Fruit fly (Drosophila melanogaster) whole organism, embryonic: ENCODE measurements around the gene Lcp65Ag2.
A peak's percentile ranks its signal among the peaks of the same experiment; 100 is the strongest.

Experiments
- B-H2 ChIP-seq: fragments of 200-800 bp; sonication (Bioruptor generic); optimal IDR thresholded peaks from 2 replicates; lab custom pipeline; 2018; ENCODE audit warnings: missing biosample characterization, mild to moderate bottlenecking, missing genetic modification characterization
- CG10274 ChIP-seq: fragments of 200-800 bp; sonication (Bioruptor generic); optimal IDR thresholded peaks from 3 replicates; lab custom pipeline; 2017; ENCODE audit warnings: missing biosample characterization, mild to moderate bottlenecking, missing genetic modification characterization
- CG14965 ChIP-seq: fragments of 200-800 bp; sonication (Bioruptor generic); optimal IDR thresholded peaks from 2 replicates; lab custom pipeline; 2016; ENCODE audit warnings: missing biosample characterization, missing genetic modification characterization, borderline replicate concordance
- CG1529 ChIP-seq: fragments of 200-800 bp; sonication (Bioruptor generic); optimal IDR thresholded peaks from 3 replicates; lab custom pipeline; 2018; ENCODE audit warnings: missing biosample characterization, missing genetic modification characterization
- CG18011 ChIP-seq: fragments of 200-800 bp; sonication (Bioruptor generic); optimal IDR thresholded peaks from 2 replicates; lab custom pipeline; 2017; ENCODE audit warnings: missing biosample characterization, missing genetic modification characterization, mild to moderate bottlenecking, moderate library complexity, missing genotype
- CG18262 ChIP-seq: fragments of 200-800 bp; optimal IDR thresholded peaks from 3 replicates; lab custom pipeline; 2019; ENCODE audit warnings: missing biosample characterization, mild to moderate bottlenecking, missing genetic modification characterization, moderate library complexity
- CG3281 ChIP-seq: fragments of 200-800 bp; sonication (Bioruptor generic); optimal IDR thresholded peaks from 3 replicates; lab custom pipeline; 2017; ENCODE audit warnings: missing biosample characterization, mild to moderate bottlenecking, missing genetic modification characterization
- CG34376 ChIP-seq: fragments of 200-800 bp; sonication (Bioruptor generic); optimal IDR thresholded peaks from 2 replicates; lab custom pipeline; 2018; ENCODE audit warnings: missing biosample characterization, mild to moderate bottlenecking, missing genetic modification characterization
- CG3726 ChIP-seq: fragments of 200-800 bp; sonication (Bioruptor generic); IDR thresholded peaks from 3 replicates; pipeline ENCODE4, ENCODE4 v1.3.6; 2022; ENCODE audit warnings: missing biosample characterization, missing genetic modification characterization
- CG3838 ChIP-seq: fragments of 200-800 bp; sonication (Bioruptor generic); optimal IDR thresholded peaks from 3 replicates; lab custom pipeline; 2016; ENCODE audit warnings: missing biosample characterization, missing genetic modification characterization
- CG42726 ChIP-seq: fragments of 200-800 bp; sonication (Bioruptor generic); IDR thresholded peaks from 2 replicates; pipeline ENCODE4 v1.3.6; 2022; ENCODE audit warnings: missing biosample characterization, missing genetic modification characterization; ENCODE audit not compliant: partially characterized antibody
- CG4424 ChIP-seq: fragments of 200-800 bp; sonication (Bioruptor generic); optimal IDR thresholded peaks from 3 replicates; lab custom pipeline; 2016; ENCODE audit warnings: missing biosample characterization, missing genetic modification characterization
- CG5953 ChIP-seq: fragments of 200-800 bp; sonication (Bioruptor generic); IDR thresholded peaks from 2 replicates; pipeline ENCODE4 v1.3.6; 2022; ENCODE audit warnings: missing biosample characterization, missing genetic modification characterization
- CG6654 ChIP-seq: fragments of 200-800 bp; sonication (Bioruptor generic); optimal IDR thresholded peaks from 2 replicates; lab custom pipeline; 2017; ENCODE audit warnings: missing biosample characterization, mild to moderate bottlenecking, missing genetic modification characterization
- CG6813 ChIP-seq: fragments of 200-800 bp; sonication (Bioruptor generic); optimal IDR thresholded peaks from 2 replicates; lab custom pipeline; 2017; ENCODE audit warnings: missing biosample characterization, missing genetic modification characterization, mild to moderate bottlenecking, moderate library complexity, missing genetic modification reagents
- CG7839 ChIP-seq: fragments of 200-800 bp; sonication (Bioruptor generic); optimal IDR thresholded peaks from 3 replicates; lab custom pipeline; 2018; ENCODE audit warnings: missing biosample characterization, mild to moderate bottlenecking, missing genetic modification characterization, moderate library complexity
- CG7987 ChIP-seq: fragments of 200-800 bp; sonication (Bioruptor generic); optimal IDR thresholded peaks from 2 replicates; lab custom pipeline; 2018; ENCODE audit warnings: missing biosample characterization, mild to moderate bottlenecking, missing genetic modification characterization, moderate library complexity
- CG9609 ChIP-seq: fragments of 200-800 bp; sonication (Bioruptor generic); optimal IDR thresholded peaks from 3 replicates; lab custom pipeline; 2016; ENCODE audit warnings: missing biosample characterization, missing genetic modification characterization
- CHES-1-like ChIP-seq: fragments of 200-800 bp; sonication (Bioruptor generic); optimal IDR thresholded peaks from 2 replicates; lab custom pipeline; 2016; ENCODE audit warnings: missing biosample characterization, missing genetic modification characterization
- Doc3 ChIP-seq: fragments of 200-800 bp; sonication (Bioruptor generic); IDR thresholded peaks from 3 replicates; pipeline ENCODE4 v1.3.6; 2022; ENCODE audit warnings: missing biosample characterization, missing genetic modification characterization; ENCODE audit not compliant: partially characterized antibody
- Eip74EF ChIP-seq, 2 experiments: fragments of 200-800 bp in 1 of 2; fragments of >200 bp in 1 of 2; sonication (Bioruptor generic) in 1 of 2; optimal IDR thresholded peaks; 2 replicates each; lab custom pipeline; 2017 to 2019; ENCODE audit warnings: missing biosample characterization in 2 of 2, missing genetic modification characterization in 2 of 2, mild to moderate bottlenecking in 1 of 2, moderate library complexity in 1 of 2
- Gsc ChIP-seq: fragments of 200-800 bp; sonication (Bioruptor generic); IDR thresholded peaks from 2 replicates; pipeline ENCODE4 v1.3.6; 2022; ENCODE audit warnings: missing biosample characterization, missing genetic modification characterization
- HLH54F ChIP-seq: fragments of 200-800 bp; sonication (Bioruptor generic); optimal IDR thresholded peaks from 3 replicates; lab custom pipeline; 2016; ENCODE audit warnings: missing biosample characterization, missing genetic modification characterization
- HLHmδ ChIP-seq: fragments of 200-800 bp; sonication (Bioruptor generic); optimal IDR thresholded peaks from 2 replicates; lab custom pipeline; 2018; ENCODE audit warnings: missing biosample characterization, mild to moderate bottlenecking, missing genetic modification characterization, moderate library complexity
- MBD-R2 ChIP-seq: fragments of 200-800 bp; sonication (Bioruptor generic); IDR thresholded peaks from 2 replicates; pipeline ENCODE4 v1.3.6; 2022; ENCODE audit warnings: missing biosample characterization, missing genetic modification characterization
- Ptx1 ChIP-seq: fragments of 200-800 bp; sonication (Bioruptor generic); IDR thresholded peaks from 2 replicates; pipeline ENCODE4 v1.3.6; 2022; ENCODE audit warnings: missing biosample characterization, missing genetic modification characterization
- Ssrp ChIP-seq: fragments of 200-800 bp; sonication (Bioruptor generic); optimal IDR thresholded peaks from 2 replicates; lab custom pipeline; 2018; ENCODE audit warnings: missing biosample characterization, mild to moderate bottlenecking, missing genetic modification characterization, moderate library complexity
- Xrp1 ChIP-seq: fragments of 200-800 bp; sonication (Bioruptor generic); IDR thresholded peaks from 2 replicates; pipeline ENCODE4 v1.3.6; 2022; ENCODE audit warnings: missing biosample characterization, missing genetic modification characterization
- ab ChIP-seq: fragments of 200-800 bp; sonication (Bioruptor generic); optimal IDR thresholded peaks from 2 replicates; lab custom pipeline; 2016; ENCODE audit warnings: missing biosample characterization, missing genetic modification characterization
- bsh ChIP-seq, 2 experiments: fragments of 200-800 bp; sonication (Bioruptor generic); optimal IDR thresholded peaks; 2 replicates each; lab custom pipeline; 2017 to 2018; ENCODE audit warnings: mild to moderate bottlenecking in 2 of 2, missing biosample characterization in 2 of 2, missing genetic modification characterization in 2 of 2, moderate library complexity in 1 of 2
- cad ChIP-seq: fragments of >200 bp; optimal IDR thresholded peaks from 2 replicates; lab custom pipeline; 2017; ENCODE audit warnings: missing biosample characterization, missing genetic modification characterization
- cwo ChIP-seq: fragments of 200-800 bp; sonication (Bioruptor generic); optimal IDR thresholded peaks from 3 replicates; lab custom pipeline; 2017; ENCODE audit warnings: missing biosample characterization, missing genetic modification characterization, mild to moderate bottlenecking, moderate library complexity, missing genetic modification reagents
- dpn ChIP-seq, 2 experiments: fragments of 200-800 bp; sonication (Bioruptor generic); optimal IDR thresholded peaks; 3 replicates each; lab custom pipeline; 2016; ENCODE audit warnings: missing biosample characterization in 2 of 2, missing genetic modification characterization in 2 of 2
- dysf ChIP-seq: fragments of 200-800 bp; sonication (Bioruptor generic); IDR thresholded peaks from 3 replicates; pipeline ENCODE4 v1.3.6; 2022; ENCODE audit warnings: missing biosample characterization, missing genetic modification characterization
- en ChIP-seq: fragments of 200-800 bp; sonication (Bioruptor generic); optimal IDR thresholded peaks from 2 replicates; lab custom pipeline; 2016; ENCODE audit warnings: missing biosample characterization, missing genetic modification characterization
- gcm ChIP-seq: fragments of 200-800 bp; sonication (Bioruptor generic); optimal IDR thresholded peaks from 2 replicates; lab custom pipeline; 2019; ENCODE audit warnings: missing biosample characterization, mild to moderate bottlenecking, missing genetic modification characterization, moderate library complexity
- gcm2 ChIP-seq: fragments of 200-800 bp; sonication (Bioruptor generic); optimal IDR thresholded peaks from 2 replicates; lab custom pipeline; 2016; ENCODE audit warnings: missing biosample characterization, missing genetic modification characterization
- maf-S ChIP-seq: fragments of 200-800 bp; sonication (Bioruptor generic); optimal IDR thresholded peaks from 2 replicates; lab custom pipeline; 2016; ENCODE audit warnings: missing biosample characterization, missing genetic modification characterization
- nerfin-2 ChIP-seq: fragments of 200-800 bp; sonication (Bioruptor generic); IDR thresholded peaks from 2 replicates; pipeline ENCODE4 v1.3.6; 2022; ENCODE audit warnings: missing biosample characterization, missing genetic modification characterization; ENCODE audit not compliant: partially characterized antibody
- pb ChIP-seq: fragments of 200-800 bp; sonication (Bioruptor generic); optimal IDR thresholded peaks from 3 replicates; lab custom pipeline; 2016; ENCODE audit warnings: missing biosample characterization, missing genetic modification characterization
- peb ChIP-seq: fragments of 200-800 bp; sonication (Bioruptor generic); IDR thresholded peaks from 2 replicates; pipeline ENCODE4 v1.3.6; 2022; ENCODE audit warnings: missing biosample characterization, missing genetic modification characterization
- pfk ChIP-seq: fragments of 200-800 bp; sonication (Bioruptor generic); optimal IDR thresholded peaks from 2 replicates; lab custom pipeline; 2018; ENCODE audit warnings: missing biosample characterization, mild to moderate bottlenecking, missing genetic modification characterization, moderate library complexity
- pnt ChIP-seq: fragments of 200-800 bp; sonication (Bioruptor generic); optimal IDR thresholded peaks from 3 replicates; lab custom pipeline; 2016; ENCODE audit warnings: missing biosample characterization, missing genetic modification characterization
- pzg ChIP-seq: fragments of 200-800 bp; sonication (Bioruptor generic); optimal IDR thresholded peaks from 3 replicates; lab custom pipeline; 2018; ENCODE audit warnings: missing biosample characterization, mild to moderate bottlenecking, missing genetic modification characterization, moderate library complexity
- sc ChIP-seq, 3 experiments: fragments of >200 bp in 2 of 3; fragments of 200-800 bp in 1 of 3; sonication (Bioruptor generic) in 1 of 3; optimal IDR thresholded peaks; 2 replicates in 2 of 3; 3 replicates in 1 of 3; lab custom pipeline; 2017; ENCODE audit warnings: mild to moderate bottlenecking in 1 of 3, missing biosample characterization in 1 of 3, missing genetic modification characterization in 1 of 3, missing genetic modification reagents in 1 of 3
- so ChIP-seq: fragments of 200-800 bp; sonication (Bioruptor generic); IDR thresholded peaks from 3 replicates; pipeline ENCODE4 v1.3.6; 2022; ENCODE audit warnings: missing biosample characterization, missing genetic modification characterization
- sob ChIP-seq: fragments of 200-800 bp; sonication (Bioruptor generic); IDR thresholded peaks from 2 replicates; pipeline ENCODE4 v1.3.6; 2022; ENCODE audit warnings: missing biosample characterization, missing genetic modification characterization
- stc ChIP-seq: fragments of 200-800 bp; sonication (Bioruptor generic); IDR thresholded peaks from 2 replicates; pipeline ENCODE4 v1.3.6; 2022; ENCODE audit warnings: missing biosample characterization, missing genetic modification characterization
- zfh1 ChIP-seq: fragments of 200-800 bp; sonication (Bioruptor generic); IDR thresholded peaks from 3 replicates; pipeline ENCODE4 v1.3.6; 2022; ENCODE audit warnings: missing biosample characterization, missing genetic modification characterization

The Lcp65Ag2 gene

dm6 chr3L:6108264-6109060, 24.9 kb downstream of the Lcp65Ag2 start (continued):
- TF ChIP-seq CG7987 (GFP tag; lab: Kevin White, UChicago), result no peak
- no peak for TF ChIP-seq Xrp1 (GFP tag; lab: Robert Waterston, UW)
- no peak for TF ChIP-seq CG14965
- peak; percentile 19 for TF ChIP-seq CG7839 (tag; lab: Kevin White, UChicago)
- TF ChIP-seq HLH54F (GFP tag; lab: Kevin White, UChicago), result no peak
- TF ChIP-seq CG3838 (GFP tag; lab: Kevin White, UChicago), result no peak
- no peak for TF ChIP-seq Eip74EF (GFP tag; optimal IDR thresholded peaks at IDR 0.05; lab: Kevin White, UChicago)
- TF ChIP-seq so (GFP tag; lab: Robert Waterston, UW), result no peak
- no peak for TF ChIP-seq cwo (GFP tag; lab: Kevin White, UChicago)
- no peak for TF ChIP-seq CG4424 (GFP tag; lab: Kevin White, UChicago)
- no peak for TF ChIP-seq CG3281 (GFP tag; lab: Kevin White, UChicago)
- TF ChIP-seq MBD-R2 (GFP tag; lab: Robert Waterston, UW), result no peak
- TF ChIP-seq en (GFP tag; lab: Kevin White, UChicago), result no peak
- TF ChIP-seq sob (GFP tag; lab: Robert Waterston, UW), result no peak
- TF ChIP-seq Ssrp (tag; lab: Kevin White, UChicago), result peak; percentile 34
- no peak for TF ChIP-seq CG6813 (GFP tag; lab: Kevin White, UChicago)
- TF ChIP-seq pzg (GFP tag; lab: Kevin White, UChicago), result no peak
- no peak for TF ChIP-seq pfk (GFP tag; lab: Kevin White, UChicago)
- no peak for TF ChIP-seq Ptx1 (GFP tag; lab: Robert Waterston, UW)
- no peak for TF ChIP-seq pb
- TF ChIP-seq CG6654, result no peak
- TF ChIP-seq CG3726, result no peak
- peak in 1 of 2 experiments; percentile 50 for TF ChIP-seq bsh (GFP tag; optimal IDR thresholded peaks at IDR 0.05; lab: Kevin White, UChicago)
- no peak for TF ChIP-seq zfh1 (GFP tag; lab: Robert Waterston, UW)
- TF ChIP-seq B-H2 (GFP tag; lab: Kevin White, UChicago), result no peak
- TF ChIP-seq dysf (GFP tag; lab: Robert Waterston, UW), result no peak
- no peak for TF ChIP-seq nerfin-2 (GFP tag; lab: Robert Waterston, UW)
- no peak for TF ChIP-seq cad (GFP tag; lab: Kevin White, UChicago)
- TF ChIP-seq CG1529, result no peak
- no peak for TF ChIP-seq peb (GFP tag; lab: Robert Waterston, UW)
- TF ChIP-seq pnt, result no peak
- no peak for TF ChIP-seq CG42726 (GFP tag; lab: Robert Waterston, UW)
- no peak for TF ChIP-seq stc
- no peak for TF ChIP-seq CHES-1-like (GFP tag; lab: Kevin White, UChicago)
- no peak for TF ChIP-seq maf-S (GFP tag; lab: Kevin White, UChicago)
- no peak for TF ChIP-seq Gsc (GFP tag; lab: Robert Waterston, UW)
- no peak for TF ChIP-seq sc (optimal IDR thresholded peaks at IDR 0.05; lab: Kevin White, UChicago)
- TF ChIP-seq sc (GFP tag; optimal IDR thresholded peaks at IDR 0.05; lab: Kevin White, UChicago), result peak; percentile 6
- TF ChIP-seq CG18262 (tag; lab: Kevin White, UChicago), result peak; percentile 57
- TF ChIP-seq CG34376 (GFP tag; lab: Kevin White, UChicago), result no peak
- no peak for TF ChIP-seq CG9609 (GFP tag; lab: Kevin White, UChicago)
- no peak for TF ChIP-seq dpn (GFP tag; optimal IDR thresholded peaks at IDR 0.05; lab: Kevin White, UChicago)
- TF ChIP-seq HLHmδ (GFP tag; lab: Kevin White, UChicago), result no peak
- no peak for TF ChIP-seq ab (GFP tag; lab: Kevin White, UChicago)
- TF ChIP-seq gcm (GFP tag; lab: Kevin White, UChicago), result no peak
- TF ChIP-seq Doc3, result no peak
- TF ChIP-seq CG10274, result no peak
- no peak for TF ChIP-seq CG18011 (GFP tag; lab: Kevin White, UChicago)
- TF ChIP-seq gcm2 (GFP tag; lab: Kevin White, UChicago), result no peak
- no peak for TF ChIP-seq CG5953 (GFP tag; lab: Robert Waterston, UW)
